Worm (Caenorhabditis elegans) whole organism, L1 larva: ENCODE measurements around the gene smr-1.

Source experiments
- elt-2 ChIP-seq: sonication (generic microtip); optimal IDR thresholded peaks from 2 replicates; lab custom pipeline; 2016; ENCODE audit warnings: missing genetic modification characterization, mild to moderate bottlenecking, inconsistent platforms, missing compliant biosample characterization, missing genetic modification reagents
- fkh-10 ChIP-seq: sonication (generic microtip); optimal IDR thresholded peaks from 2 replicates; lab custom pipeline; 2017; ENCODE audit warnings: missing biosample characterization, missing genetic modification reagents, missing genetic modification characterization
- lin-15B ChIP-seq: fragments of 150-350 bp; sonication (generic microtip); optimal IDR thresholded peaks from 3 replicates; lab custom pipeline; 2014; ENCODE audit warnings: missing biosample characterization, missing genetic modification characterization
- lin-39 ChIP-seq: fragments of 150-350 bp; optimal IDR thresholded peaks from 2 replicates; lab custom pipeline; 2014; ENCODE audit warnings: missing biosample characterization, missing genetic modification reagents, missing genetic modification characterization
- mef-2 ChIP-seq: fragments of 150-350 bp; optimal IDR thresholded peaks from 2 replicates; lab custom pipeline; 2014; ENCODE audit warnings: missing biosample characterization, missing genetic modification characterization
- snpc-4 ChIP-seq: fragments of 150-350 bp; optimal IDR thresholded peaks from 2 replicates; lab custom pipeline; 2014; ENCODE audit warnings: missing biosample characterization, missing genetic modification characterization

DNA sequence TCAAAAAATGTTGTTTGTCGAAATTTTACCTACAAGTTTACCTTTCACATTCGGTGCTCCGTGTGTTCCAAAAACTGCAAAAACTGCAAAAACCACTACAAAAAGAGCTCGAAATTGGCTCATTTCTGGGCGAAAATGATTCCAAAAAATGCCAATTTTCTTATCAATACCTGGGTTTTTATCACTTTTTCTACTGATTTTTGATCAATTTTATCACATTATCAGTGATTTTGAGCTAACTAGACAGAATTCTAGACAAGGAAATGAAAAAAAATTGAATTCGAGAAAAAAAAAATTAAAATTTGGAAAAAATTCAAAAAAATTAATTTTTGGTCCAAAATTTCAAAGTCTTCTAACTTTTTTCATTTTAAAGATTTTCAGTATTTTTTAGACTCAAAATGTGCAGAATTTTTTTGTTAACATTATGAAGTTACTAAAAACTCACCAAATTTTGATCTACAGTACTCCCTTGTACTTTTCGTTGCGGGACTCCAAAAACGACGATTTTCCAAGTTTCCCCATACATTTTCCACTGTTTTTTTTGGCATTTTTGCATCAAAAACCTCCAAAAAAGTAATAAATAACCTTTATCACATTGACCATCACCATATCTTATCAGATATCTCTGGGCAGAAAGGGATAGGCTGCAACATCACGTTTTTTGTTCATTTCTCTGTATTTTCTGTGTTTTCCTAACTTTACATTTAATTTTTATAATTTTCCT is 27.0 kb upstream of the smr-1 start, which contains the start of the genes F58B6.1 and acsd-1:
- TF ChIP-seq mef-2 (tag; lab: Kevin White, UChicago) (no peak), lin-39 (tag; lab: Kevin White, UChicago) (no peak), fkh-10 (GFP tag; lab: Kevin White, UChicago) (no peak), lin-15B (tag; lab: Kevin White, UChicago) (no peak), elt-2 (tag; lab: Kevin White, UChicago) (peak; percentile 42), snpc-4 (tag; lab: Kevin White, UChicago) (no peak)
